Worm (Caenorhabditis elegans): ENCODE data around the gene F33G12.6.

DNA sequence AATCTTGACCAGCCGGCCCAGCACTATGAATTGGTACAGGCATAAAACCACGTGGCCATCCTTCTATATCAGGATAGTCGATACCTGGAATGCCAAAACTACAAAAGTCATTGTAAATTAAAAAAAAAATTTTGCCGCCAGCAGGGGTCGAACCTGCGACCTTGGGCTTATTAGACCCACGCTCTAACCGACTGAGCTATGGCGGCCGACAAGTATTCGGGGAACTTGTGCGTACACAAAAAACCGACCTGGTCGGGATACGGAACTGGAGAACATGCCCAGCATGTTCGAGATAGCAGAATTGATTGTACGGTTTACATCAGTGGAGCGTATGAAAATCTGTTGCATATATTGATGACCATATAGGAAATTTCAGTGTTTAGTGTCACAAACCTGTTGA, 7.6 kb downstream of the F33G12.6 start:
- TF ChIP-seq tra-4 (tag; optimal IDR thresholded peaks at IDR 0.05) = no peak
- TF ChIP-seq hmbx-1 (tag; optimal IDR thresholded peaks at IDR 0.05) = no peak
